Worm (Caenorhabditis elegans) whole organism, L3 larva: Measurements from ENCODE around the gene C17H12.6.

Experiments
- ama-1 ChIP-seq: fragments of 150-350 bp; optimal IDR thresholded peaks from 2 replicates; lab custom pipeline; 2018
- ceh-16 ChIP-seq: sonication (generic microtip); optimal IDR thresholded peaks from 2 replicates; lab custom pipeline; 2017; ENCODE audit warnings: missing biosample characterization, missing genetic modification characterization
- ceh-28 ChIP-seq: fragments of 150-350 bp; optimal IDR thresholded peaks from 2 replicates; lab custom pipeline; 2014; ENCODE audit warnings: missing biosample characterization, missing genetic modification reagents, missing genetic modification characterization
- ceh-82 ChIP-seq: fragments of 150-350 bp; optimal IDR thresholded peaks from 2 replicates; lab custom pipeline; 2014; ENCODE audit warnings: missing biosample characterization, missing genetic modification characterization
- daf-12 ChIP-seq: fragments of 150-350 bp; optimal IDR thresholded peaks from 2 replicates; lab custom pipeline; 2014; ENCODE audit warnings: missing biosample characterization, missing genetic modification reagents, missing genetic modification characterization
- egl-27 ChIP-seq: sonication (generic microtip); optimal IDR thresholded peaks from 4 replicates; lab custom pipeline; 2017; ENCODE audit warnings: missing biosample characterization, missing genetic modification reagents, missing genetic modification characterization
- egl-5 ChIP-seq: fragments of 150-350 bp; optimal IDR thresholded peaks from 2 replicates; lab custom pipeline; 2017; ENCODE audit warnings: missing biosample characterization, missing genetic modification reagents, missing genetic modification characterization, inconsistent platforms
- elt-2 ChIP-seq: sonication (generic microtip); optimal IDR thresholded peaks from 2 replicates; lab custom pipeline; 2016; ENCODE audit warnings: missing genetic modification reagents, mild to moderate bottlenecking, missing genetic modification characterization, missing compliant biosample characterization
- eor-1 ChIP-seq, 2 experiments: fragments of 150-350 bp; optimal IDR thresholded peaks; 2 replicates each; lab custom pipeline; 2014 to 2018; ENCODE audit warnings: missing biosample characterization in 2 of 2, missing genetic modification characterization in 2 of 2
- fkh-10 ChIP-seq: sonication (generic microtip); optimal IDR thresholded peaks from 2 replicates; lab custom pipeline; 2017; ENCODE audit warnings: missing biosample characterization, missing genetic modification reagents, missing genetic modification characterization
- fos-1 ChIP-seq: fragments of 150-350 bp; optimal IDR thresholded peaks from 2 replicates; lab custom pipeline; 2014; ENCODE audit warnings: missing biosample characterization, missing genetic modification characterization
- hmg-11 ChIP-seq: sonication (generic microtip); optimal IDR thresholded peaks from 2 replicates; lab custom pipeline; 2016; ENCODE audit warnings: missing genetic modification characterization, missing compliant biosample characterization
- lin-15B ChIP-seq: fragments of 150-350 bp; optimal IDR thresholded peaks from 2 replicates; lab custom pipeline; 2014; ENCODE audit warnings: missing biosample characterization, missing genetic modification characterization
- lin-39 ChIP-seq: fragments of 150-350 bp; optimal IDR thresholded peaks from 2 replicates; lab custom pipeline; 2018; ENCODE audit warnings: missing biosample characterization, missing genetic modification reagents, missing genetic modification characterization
- mdl-1 ChIP-seq: fragments of 150-350 bp; optimal IDR thresholded peaks from 2 replicates; lab custom pipeline; 2014; ENCODE audit warnings: missing biosample characterization, missing genetic modification characterization
- nfya-1 ChIP-seq: sonication (generic microtip); optimal IDR thresholded peaks from 2 replicates; lab custom pipeline; 2017; ENCODE audit warnings: missing genetic modification characterization, mild to moderate bottlenecking, missing compliant biosample characterization, antibody characterized with exemption, moderate library complexity; ENCODE audit not compliant: insufficient read depth
- nhr-11 ChIP-seq: fragments of 150-350 bp; optimal IDR thresholded peaks from 2 replicates; lab custom pipeline; 2014; ENCODE audit warnings: missing biosample characterization, missing genetic modification characterization
- nhr-23 ChIP-seq: fragments of 150-350 bp; optimal IDR thresholded peaks from 2 replicates; lab custom pipeline; 2014; ENCODE audit warnings: missing biosample characterization, missing genetic modification reagents, missing genetic modification characterization
- nhr-237 ChIP-seq: fragments of 150-350 bp; optimal IDR thresholded peaks from 2 replicates; lab custom pipeline; 2014; ENCODE audit warnings: missing biosample characterization, missing genetic modification characterization
- nhr-25 ChIP-seq: sonication (generic microtip); optimal IDR thresholded peaks from 2 replicates; lab custom pipeline; 2017; ENCODE audit warnings: missing biosample characterization, missing genetic modification characterization
- nhr-28 ChIP-seq: fragments of 150-350 bp; optimal IDR thresholded peaks from 2 replicates; lab custom pipeline; 2014; ENCODE audit warnings: missing biosample characterization, missing genetic modification characterization
- nhr-67 ChIP-seq: fragments of 150-350 bp; optimal IDR thresholded peaks from 2 replicates; lab custom pipeline; 2014; ENCODE audit warnings: missing biosample characterization, missing genetic modification characterization
- nhr-77 ChIP-seq: fragments of 150-350 bp; optimal IDR thresholded peaks from 2 replicates; lab custom pipeline; 2014; ENCODE audit warnings: missing biosample characterization, missing genetic modification characterization
- pha-4 ChIP-seq: fragments of 150-350 bp; optimal IDR thresholded peaks from 2 replicates; lab custom pipeline; 2014; ENCODE audit warnings: missing biosample characterization, missing genetic modification reagents, missing genetic modification characterization
- pqm-1 ChIP-seq: fragments of 150-350 bp; optimal IDR thresholded peaks from 2 replicates; lab custom pipeline; 2017; ENCODE audit warnings: missing biosample characterization, missing genetic modification characterization, inconsistent platforms
- sea-2 ChIP-seq: fragments of 150-350 bp; sonication (generic microtip); optimal IDR thresholded peaks from 4 replicates; lab custom pipeline; 2014; ENCODE audit warnings: missing biosample characterization, missing genetic modification reagents, missing genetic modification characterization
- snpc-4 ChIP-seq: fragments of 150-350 bp; optimal IDR thresholded peaks from 2 replicates; lab custom pipeline; 2014; ENCODE audit warnings: missing biosample characterization, missing genetic modification characterization
- tbx-2 ChIP-seq: sonication (generic microtip); optimal IDR thresholded peaks from 2 replicates; lab custom pipeline; 2016; ENCODE audit warnings: mild to moderate bottlenecking, missing genetic modification characterization, missing compliant biosample characterization
- unc-39 ChIP-seq: sonication (generic microtip); optimal IDR thresholded peaks from 4 replicates; lab custom pipeline; 2017; ENCODE audit warnings: missing biosample characterization, missing genetic modification characterization
- zag-1 ChIP-seq: fragments of 150-350 bp; optimal IDR thresholded peaks from 2 replicates; lab custom pipeline; 2014; ENCODE audit warnings: missing biosample characterization, missing genetic modification characterization
- ztf-11 ChIP-seq: fragments of 150-350 bp; optimal IDR thresholded peaks from 2 replicates; lab custom pipeline; 2014; ENCODE audit warnings: missing biosample characterization, missing genetic modification characterization

C17H12.6 gene

DNA sequence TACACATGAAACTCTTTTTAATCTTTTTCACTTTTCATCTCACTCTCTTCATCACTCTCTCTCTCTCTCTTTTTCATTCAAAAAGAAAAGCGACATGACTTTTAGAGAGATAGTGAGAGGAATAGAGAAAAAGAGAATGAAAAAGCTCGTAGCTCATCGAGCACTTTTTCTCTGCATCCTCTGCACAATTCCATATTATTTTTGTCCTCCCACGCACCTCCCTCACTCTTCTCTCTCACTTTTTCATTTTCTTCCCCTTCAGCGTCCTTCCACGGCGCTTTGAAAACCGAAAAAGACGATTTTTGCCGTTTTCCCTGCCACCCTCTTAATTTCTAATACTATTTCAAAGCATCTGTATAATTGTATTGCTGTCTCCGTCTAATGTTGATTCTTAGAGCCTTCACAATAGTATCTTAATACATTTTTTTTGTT, 16.8 kb upstream of the C17H12.6 start (continued):
- TF ChIP-seq ceh-28 (peak; percentile 55), nfya-1 (tag; lab: Kevin White, UChicago) (peak; percentile 82), ztf-11 (tag; lab: Kevin White, UChicago) (no peak), ceh-16 (tag; lab: Kevin White, UChicago) (no peak), eor-1 (tag; optimal IDR thresholded peaks at IDR 0.05; lab: Kevin White, UChicago) (peak in 1 of 2 experiments; percentile 43), ama-1 (lab: Kevin White, UChicago) (no peak), sea-2 (GFP tag; lab: Kevin White, UChicago) (no peak), egl-27 (tag; lab: Kevin White, UChicago) (peak; percentile 5), unc-39 (tag; lab: Kevin White, UChicago) (no peak), nhr-67 (tag; lab: Kevin White, UChicago) (no peak), lin-39 (tag; lab: Kevin White, UChicago) (peak; percentile 43), fos-1 (tag; lab: Kevin White, UChicago) (no peak), nhr-23 (tag; lab: Kevin White, UChicago) (no peak), daf-12 (no peak), zag-1 (tag; lab: Kevin White, UChicago) (peak; percentile 12), pqm-1 (tag; lab: Kevin White, UChicago) (peak; percentile 90), elt-2 (tag; lab: Kevin White, UChicago) (peak; percentile 88), pha-4 (tag; lab: Kevin White, UChicago) (peak; percentile 83), hmg-11 (tag; lab: Kevin White, UChicago) (peak; percentile 91), mdl-1 (tag; lab: Kevin White, UChicago) (peak; percentile 43), snpc-4 (tag; lab: Kevin White, UChicago) (no peak), nhr-237 (no peak), nhr-77 (peak; percentile 44), ceh-82 (tag; lab: Kevin White, UChicago) (peak; percentile 41)

DNA sequence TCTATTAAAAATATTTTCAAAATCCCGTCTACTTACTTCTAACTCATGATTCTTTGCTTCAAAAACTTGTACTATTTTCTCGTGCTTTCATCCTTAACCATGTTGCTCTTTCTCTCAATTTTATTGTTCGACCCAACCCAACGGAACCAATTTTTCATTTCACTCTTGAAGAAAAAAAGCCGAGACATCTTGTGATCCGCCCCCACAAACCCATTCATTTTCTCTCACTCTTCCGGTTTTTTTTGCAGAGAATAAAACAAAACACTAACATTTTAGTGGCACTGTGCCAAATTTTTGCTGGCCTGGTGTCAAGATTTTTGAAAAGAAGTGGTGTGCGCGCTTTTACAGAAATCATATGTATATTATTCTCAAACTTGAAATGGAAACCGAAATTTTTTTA, 14.5 kb upstream of the C17H12.6 start:
- TF ChIP-seq pqm-1 (tag; lab: Kevin White, UChicago) (no peak), lin-39 (tag; lab: Kevin White, UChicago) (peak; percentile 75), nfya-1 (tag; lab: Kevin White, UChicago) (peak; percentile 25), egl-5 (tag; lab: Kevin White, UChicago) (peak; percentile 12), elt-2 (tag; lab: Kevin White, UChicago) (no peak)

DNA sequence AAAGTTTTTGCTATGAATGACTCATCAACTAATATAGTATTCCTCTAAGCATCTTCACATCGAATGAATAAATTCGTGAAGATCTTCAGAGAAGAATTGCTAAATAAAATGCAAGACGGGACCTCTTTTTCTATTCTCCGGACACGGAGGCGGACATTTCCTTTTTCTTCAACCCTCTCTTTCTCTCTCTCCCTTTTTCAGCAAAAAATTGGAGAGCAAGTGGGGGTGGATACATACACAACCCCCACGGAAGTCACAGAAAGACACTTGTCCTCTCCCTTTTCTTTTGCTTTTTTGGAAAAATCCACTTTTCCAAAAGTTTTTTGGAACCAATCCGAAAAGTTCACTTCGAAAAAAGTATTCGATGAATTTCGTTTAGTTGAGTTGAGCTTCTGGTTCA, 12.4 kb upstream of the C17H12.6 start:
- TF ChIP-seq nhr-67 (tag; lab: Kevin White, UChicago) (no peak), nfya-1 (tag; lab: Kevin White, UChicago) (peak; percentile 38), lin-39 (tag; lab: Kevin White, UChicago) (peak; percentile 17), nhr-28 (tag; lab: Kevin White, UChicago) (no peak), fkh-10 (peak; percentile 60), hmg-11 (tag; lab: Kevin White, UChicago) (peak; percentile 31), tbx-2 (tag; lab: Kevin White, UChicago) (no peak)

DNA sequence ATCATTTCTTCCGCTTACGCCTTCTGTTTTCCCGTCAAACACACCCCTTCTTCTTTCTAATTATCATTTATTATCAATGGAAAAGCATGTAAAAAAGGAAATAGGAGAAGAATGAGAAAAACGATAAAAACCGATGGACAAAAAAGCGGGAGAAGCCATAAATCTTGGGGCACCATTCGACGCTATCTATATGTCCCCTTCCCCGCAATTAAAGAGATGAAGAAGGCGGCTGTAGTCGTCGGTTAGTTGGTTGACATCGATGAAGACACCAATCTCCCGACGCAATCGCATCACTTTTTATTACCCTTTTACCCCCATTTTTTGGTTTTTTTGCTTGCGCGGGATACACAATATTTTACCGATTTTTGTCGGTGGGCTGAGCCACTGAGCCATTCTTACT, 11.3 kb upstream of the C17H12.6 start:
- TF ChIP-seq lin-39 (tag; lab: Kevin White, UChicago) (peak; percentile 75), lin-15B (tag; lab: Kevin White, UChicago) (no peak), sea-2 (GFP tag; lab: Kevin White, UChicago) (no peak), ceh-16 (tag; lab: Kevin White, UChicago) (no peak), nhr-77 (no peak), egl-5 (tag; lab: Kevin White, UChicago) (peak; percentile 56), egl-27 (tag; lab: Kevin White, UChicago) (no peak), ceh-28 (no peak), pha-4 (tag; lab: Kevin White, UChicago) (no peak), zag-1 (tag; lab: Kevin White, UChicago) (no peak), nhr-28 (tag; lab: Kevin White, UChicago) (no peak), nfya-1 (tag; lab: Kevin White, UChicago) (no peak), snpc-4 (tag; lab: Kevin White, UChicago) (no peak), nhr-11 (tag; lab: Kevin White, UChicago) (no peak)

DNA sequence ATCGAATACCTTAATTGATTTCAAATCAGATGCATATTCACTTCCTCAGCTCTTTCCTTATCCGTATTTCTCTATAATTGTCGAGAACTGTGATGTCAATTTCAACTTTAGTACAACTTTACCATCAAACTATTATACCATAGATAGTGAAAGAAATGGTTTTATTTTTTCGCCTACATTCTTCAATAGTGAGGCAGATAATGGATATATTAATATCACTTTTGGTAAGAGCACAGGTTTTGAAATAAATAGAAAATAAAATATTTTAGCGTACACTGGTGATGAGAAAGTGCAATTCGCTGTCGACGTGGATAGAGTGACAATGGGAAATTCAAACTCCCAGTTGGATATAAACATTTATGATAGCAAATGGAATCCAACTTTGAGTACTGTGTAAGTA, 9.9 kb upstream of the C17H12.6 start:
- TF ChIP-seq egl-27 (tag; lab: Kevin White, UChicago) (no peak), hmg-11 (tag; lab: Kevin White, UChicago) (no peak), nhr-25 (tag; lab: Kevin White, UChicago) (no peak)
